Worm (Caenorhabditis elegans): ENCODE data around the gene C14A11.2.
"Not testable (repeated sequence)": the region's sequence is repeated elsewhere in the genome, so short reads cannot be mapped to it uniquely, and the experiment has no call there.

The C14A11.2 gene

ce11 chrX:2794324-2794723, 8.6 kb upstream of the C14A11.2 start:
- TF ChIP-seq spr-3 (GFP tag; optimal IDR thresholded peaks at IDR 0.05) (no peak), dve-1 (tag; optimal IDR thresholded peaks at IDR 0.05; ENCODE audit: insufficient read depth) (peak; percentile 2)

DNA sequence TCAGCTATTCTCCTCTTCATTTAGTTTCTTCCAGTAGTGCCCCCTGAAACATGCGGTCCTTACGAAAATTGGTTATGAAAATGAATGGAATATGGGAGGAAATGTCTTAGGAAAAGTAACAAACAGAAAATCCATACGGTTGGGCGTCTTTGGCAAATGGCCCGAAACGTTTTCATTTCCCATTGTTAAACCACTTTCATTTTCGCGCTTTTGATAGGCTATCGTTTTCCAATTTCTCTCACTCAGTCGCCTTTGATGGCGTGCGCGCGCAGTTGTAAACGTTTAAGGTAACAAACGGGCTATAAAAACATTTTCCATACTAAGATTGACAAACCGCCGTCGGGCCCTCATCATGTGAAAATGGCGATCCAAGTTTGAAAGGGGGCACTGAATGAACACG, 7.9 kb upstream of the C14A11.2 start:
- TF ChIP-seq daf-16 (GFP tag; optimal IDR thresholded peaks at IDR 0.05) (no peak), daf-16 (tag; optimal IDR thresholded peaks at IDR 0.05) (no peak), zfp-3 (GFP tag; conservative IDR thresholded peaks at IDR 0.05) (no peak), zip-11 (GFP tag; IDR thresholded peaks at IDR 0.05) (no peak), madf-9 (GFP tag; conservative IDR thresholded peaks at IDR 0.05) (no peak), hlh-30 (tag; optimal IDR thresholded peaks at IDR 0.05; ENCODE audit: insufficient read depth) (peak; percentile 24)

- TF ChIP-seq egl-43 (GFP tag; IDR thresholded peaks at IDR 0.05) (peak; percentile 86), arid-1 (GFP tag; conservative IDR thresholded peaks at IDR 0.05) (peak; percentile 79), tra-1 (GFP tag; IDR thresholded peaks at IDR 0.05) (peak; percentile 73; the same call in 1 of the 2 replicates), pha-4 (GFP tag; IDR thresholded peaks at IDR 0.05) (peak; percentile 89; the same call in 1 of the 2 replicates), lim-7 (GFP tag; IDR thresholded peaks at IDR 0.05) (peak; percentile 88), madf-5 (GFP tag; IDR thresholded peaks at IDR 0.05) (0 out of 4 replicates have a peak, but pooled peaks have one; percentile 17 to 68), dmd-8 (GFP tag; IDR thresholded peaks at IDR 0.05) (peak; percentile 63; the same call in 1 of the 2 replicates), ZK337.2 (GFP tag; IDR thresholded peaks at IDR 0.05) (peak; percentile 87), mxl-2 (GFP tag; conservative IDR thresholded peaks at IDR 0.05) (0 out of 2 replicates have a peak, but pooled peaks have one; percentile 48), lin-38 (GFP tag; IDR thresholded peaks at IDR 0.05) (peak; percentile 70), T26A8.4 (GFP tag; IDR thresholded peaks at IDR 0.05) (peak; percentile 42), D1046.2 (GFP tag; IDR thresholded peaks at IDR 0.05) (peak; percentile 82), F26F4.8 (GFP tag; conservative IDR thresholded peaks at IDR 0.05) (peak; percentile 76; the same call in 1 of the 2 replicates), vab-7 (GFP tag; IDR thresholded peaks at IDR 0.05) (peak; percentile 87), php-3 (GFP tag; IDR thresholded peaks at IDR 0.05) (peak; percentile 55), nhr-41 (GFP tag; IDR thresholded peaks at IDR 0.05) (peak; percentile 52; the same call in 1 of the 2 replicates), Y105C5A.15 (GFP tag; IDR thresholded peaks at IDR 0.05) (0 out of 2 replicates have a peak, but pooled peaks have one; percentile 74), ctbp-1 (GFP tag; IDR thresholded peaks at IDR 0.05) (peak; percentile 64; the same call in 1 of the 2 replicates), zfp-3 (GFP tag; conservative IDR thresholded peaks at IDR 0.05) (0 out of 2 replicates have a peak, but pooled peaks have one; percentile 33), madf-9 (GFP tag; conservative IDR thresholded peaks at IDR 0.05) (peak; percentile 67), nhr-42 (GFP tag; IDR thresholded peaks at IDR 0.05) (0 out of 2 replicates have a peak, but pooled peaks have one; percentile 57), snpc-1.2 (GFP tag; IDR thresholded peaks at IDR 0.05) (peak; percentile 87), lin-1 (GFP tag; IDR thresholded peaks at IDR 0.05) (peak; percentile 56; the same call in 1 of the 2 replicates), F44E2.7 (GFP tag; IDR thresholded peaks at IDR 0.05) (peak; percentile 91; the same call in 1 of the 2 replicates), ceh-44 (GFP tag; IDR thresholded peaks at IDR 0.05) (peak; percentile 67; the same call in 1 of the 2 replicates), hmg-1.1 (GFP tag; IDR thresholded peaks at IDR 0.05) (peak; percentile 60; the same call in 1 of the 2 replicates), Y48G9A.11 (GFP tag; IDR thresholded peaks at IDR 0.05) (0 out of 2 replicates have a peak, but pooled peaks have one; percentile 39)
- TF ChIP-seq pha-4 (tag; optimal IDR thresholded peaks at IDR 0.05), result not testable (repeated sequence)
Observed at ce11 chrX:2801666-2802065, 1.2 kb upstream of the C14A11.2 start.

DNA sequence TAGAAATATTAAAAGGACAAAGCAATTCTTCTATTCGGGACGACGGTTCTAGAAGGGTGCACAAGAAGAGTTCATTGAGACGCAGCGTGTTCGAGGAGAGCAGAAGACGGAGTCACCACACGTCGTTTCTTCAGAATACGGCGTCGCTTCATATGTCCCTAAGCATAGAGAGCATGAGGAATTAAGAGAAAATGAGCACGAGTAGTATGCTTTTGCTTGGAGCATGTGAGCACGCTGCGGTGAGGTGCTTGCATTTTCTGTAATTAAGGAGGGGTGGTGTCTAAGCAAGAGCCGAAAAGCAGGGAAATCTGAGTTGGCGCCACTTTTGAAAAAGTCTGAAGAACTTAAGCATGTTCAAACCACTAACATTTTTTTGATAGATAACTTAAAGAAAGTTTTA, 4.5 kb downstream of the C14A11.2 start, which contains the start of gene C14A11.5:
Gene C14A11.5 (minus strand): TSS at position 139 of the 400 bp plus-strand sequence.
- TF ChIP-seq hlh-30 (tag; optimal IDR thresholded peaks at IDR 0.05; ENCODE audit: insufficient read depth) (peak; percentile 78), lin-38 (GFP tag; IDR thresholded peaks at IDR 0.05) (no peak), ceh-32 (tag; optimal IDR thresholded peaks at IDR 0.05; ENCODE audit: poor library complexity) (no peak), ZK337.2 (GFP tag; IDR thresholded peaks at IDR 0.05) (no peak), dmd-8 (GFP tag; IDR thresholded peaks at IDR 0.05) (no peak), daf-19 (GFP tag; conservative IDR thresholded peaks at IDR 0.05) (no peak), F37D6.2 (tag; optimal IDR thresholded peaks at IDR 0.05) (peak; percentile 15), F44E2.7 (GFP tag; IDR thresholded peaks at IDR 0.05) (no peak), lsy-2 (tag; optimal IDR thresholded peaks at IDR 0.05) (peak; percentile 6 to 44), ces-1 (GFP tag; optimal IDR thresholded peaks at IDR 0.05) (no peak), dmd-6 (GFP tag; IDR thresholded peaks at IDR 0.05) (peak; percentile 18; the same call in 1 of the 2 replicates), Y48G9A.11 (GFP tag; IDR thresholded peaks at IDR 0.05) (no peak), F26F4.8 (GFP tag; conservative IDR thresholded peaks at IDR 0.05) (no peak), aha-1 (tag) (peak; percentile 52), mdl-1 (tag; optimal IDR thresholded peaks at IDR 0.05) (peak in 1 of 2 experiments; percentile 37), fkh-10 (GFP tag; optimal IDR thresholded peaks at IDR 0.05) (peak; percentile 58), arid-1 (GFP tag; conservative IDR thresholded peaks at IDR 0.05) (no peak), nhr-77 (tag; optimal IDR thresholded peaks at IDR 0.05) (no peak)

All from whole organism, L4 larva.